Fruit fly (Drosophila melanogaster): ENCODE results near the gene mRpL12.

dm6 chr3L:8979780-8980179 is 23.2 kb downstream of the mRpL12 start, which contains the start of gene CG5644:
- TF ChIP-seq CTCF (optimal IDR thresholded peaks at IDR 0.05) = no peak
- no peak for TF ChIP-seq CG8478 (optimal IDR thresholded peaks at IDR 0.05)

Measured in S2 (cell line).